Fruit fly (Drosophila melanogaster): ENCODE results near the gene CG15042.

Gene CG15042

dm6 chrX:18512271-18512679, 15.8 kb downstream of the CG15042 start, which contains the start of gene Ggt-1 (continued):
- TF ChIP-seq pan (optimal IDR thresholded peaks at IDR 0.05) (no peak), pan (GFP tag; optimal IDR thresholded peaks at IDR 0.05 in 1 of 2, IDR thresholded peaks at IDR 0.05 in 1 of 2) (no peak), CG6791 (GFP tag; IDR thresholded peaks at IDR 0.05; ENCODE audit: partially characterized antibody) (peak; percentile 95), Fer2 (tag; optimal IDR thresholded peaks at IDR 0.05) (no peak), CG18011 (GFP tag; optimal IDR thresholded peaks at IDR 0.05) (no peak), ab (GFP tag; optimal IDR thresholded peaks at IDR 0.05) (no peak), fu2 (GFP tag; optimal IDR thresholded peaks at IDR 0.05) (no peak), MESR4 (GFP tag; optimal IDR thresholded peaks at IDR 0.05) (peak; percentile 19), Hr3 (GFP tag; optimal IDR thresholded peaks at IDR 0.05) (no peak), Oli (tag; optimal IDR thresholded peaks at IDR 0.05) (no peak), tap (tag; optimal IDR thresholded peaks at IDR 0.05) (no peak), ro (GFP tag; IDR thresholded peaks at IDR 0.05) (no peak), CoRest (tag; optimal IDR thresholded peaks at IDR 0.05) (no peak), CG17328 (GFP tag; IDR thresholded peaks at IDR 0.05) (no peak), CG17568 (GFP tag; optimal IDR thresholded peaks at IDR 0.05) (no peak), Bgb (GFP tag; IDR thresholded peaks at IDR 0.05; ENCODE audit: partially characterized antibody) (peak; percentile 96), CG14710 (tag; optimal IDR thresholded peaks at IDR 0.05) (no peak), sna (GFP tag; IDR thresholded peaks at IDR 0.05; ENCODE audit: partially characterized antibody) (peak; percentile 92), luna (GFP tag; optimal IDR thresholded peaks at IDR 0.05) (no peak), CG13424 (tag; optimal IDR thresholded peaks at IDR 0.05) (no peak), caup (GFP tag; optimal IDR thresholded peaks at IDR 0.05; ENCODE audit: severe bottlenecking) (peak; percentile 14), CG17385 (GFP tag; optimal IDR thresholded peaks at IDR 0.05) (no peak), rib (GFP tag; IDR thresholded peaks at IDR 0.05) (no peak), E2f1 (GFP tag; IDR thresholded peaks at IDR 0.05) (no peak), CG30431 (GFP tag; optimal IDR thresholded peaks at IDR 0.05) (no peak), CG13894 (tag; optimal IDR thresholded peaks at IDR 0.05) (peak; percentile 61), NFAT (GFP tag; IDR thresholded peaks at IDR 0.05) (no peak), CG12744 (GFP tag; optimal IDR thresholded peaks at IDR 0.05) (no peak), CG1024 (GFP tag; IDR thresholded peaks at IDR 0.05) (no peak), z (GFP tag; IDR thresholded peaks at IDR 0.05) (no peak), CG9215 (GFP tag; IDR thresholded peaks at IDR 0.05) (no peak), Trl (optimal IDR thresholded peaks at IDR 0.05) (no peak), Trl (GFP tag; optimal IDR thresholded peaks at IDR 0.05) (no peak), Doc2 (GFP tag; IDR thresholded peaks at IDR 0.05) (no peak), fru (optimal IDR thresholded peaks at IDR 0.05) (no peak), fd3F (GFP tag; optimal IDR thresholded peaks at IDR 0.05) (no peak), CG10321 (GFP tag; IDR thresholded peaks at IDR 0.05) (no peak), CG1602 (GFP tag; optimal IDR thresholded peaks at IDR 0.05) (no peak), chm (GFP tag; IDR thresholded peaks at IDR 0.05) (no peak), Antp (GFP tag; optimal IDR thresholded peaks at IDR 0.05) (no peak), dati (GFP tag; IDR thresholded peaks at IDR 0.05) (no peak), BEAF-32 (GFP tag; optimal IDR thresholded peaks at IDR 0.05) (peak; percentile 83), CG16815 (GFP tag; optimal IDR thresholded peaks at IDR 0.05) (no peak)

- no peak for TF ChIP-seq CG1647 (GFP tag; optimal IDR thresholded peaks at IDR 0.05)
- TF ChIP-seq Drgx (GFP tag; IDR thresholded peaks at IDR 0.05) = no peak
- no peak for TF ChIP-seq CG8290 (GFP tag; optimal IDR thresholded peaks at IDR 0.05)
- peak in 1 of 2 experiments; percentile 58 for TF ChIP-seq CG8290 (tag; optimal IDR thresholded peaks at IDR 0.05)
- no peak for TF ChIP-seq sob (GFP tag; IDR thresholded peaks at IDR 0.05)
- TF ChIP-seq ftz-f1 (GFP tag; optimal IDR thresholded peaks at IDR 0.05) = no peak
- TF ChIP-seq grau (tag; optimal IDR thresholded peaks at IDR 0.05) = no peak
- TF ChIP-seq HLH3B (GFP tag; IDR thresholded peaks at IDR 0.05) = no peak
- TF ChIP-seq onecut (GFP tag; IDR thresholded peaks at IDR 0.05) = no peak
- TF ChIP-seq z (GFP tag; IDR thresholded peaks at IDR 0.05) = no peak
- TF ChIP-seq CG3281 (GFP tag; optimal IDR thresholded peaks at IDR 0.05) = peak; percentile 44
- no peak for TF ChIP-seq CG6175 (GFP tag; IDR thresholded peaks at IDR 0.05)
- TF ChIP-seq schlank (tag; optimal IDR thresholded peaks at IDR 0.05) = peak; percentile 42
- TF ChIP-seq eve (GFP tag; optimal IDR thresholded peaks at IDR 0.05) = no peak
Measured at dm6 chrX:18510884-18511283, 17.2 kb downstream of the CG15042 start.
